Fruit fly (Drosophila melanogaster) whole organism, embryonic: ENCODE measurements around the gene CG15170.
A peak's percentile ranks its signal among the peaks of the same experiment; 100 is the strongest.

ENCODE experiments used
- Adf1 ChIP-seq: fragments of 200-800 bp; sonication (Bioruptor generic); IDR thresholded peaks from 2 replicates; pipeline ENCODE4 v1.3.6; 2022; ENCODE audit warnings: missing biosample characterization, missing genetic modification characterization
- Atf-2 ChIP-seq: fragments of 200-800 bp; sonication (Bioruptor generic); optimal IDR thresholded peaks from 2 replicates; lab custom pipeline; 2016; ENCODE audit warnings: missing biosample characterization, missing genetic modification characterization
- BEAF-32 ChIP-seq: fragments of 200-800 bp; sonication (Bioruptor generic); optimal IDR thresholded peaks from 3 replicates; lab custom pipeline; 2017; ENCODE audit warnings: missing biosample characterization, missing genetic modification characterization, mild to moderate bottlenecking, moderate library complexity, missing genetic modification reagents
- CG10209 ChIP-seq: fragments of 200-800 bp; sonication (Bioruptor generic); optimal IDR thresholded peaks from 3 replicates; lab custom pipeline; 2017; ENCODE audit warnings: missing biosample characterization, mild to moderate bottlenecking, missing genetic modification characterization, missing genetic modification reagents
- CG10543 ChIP-seq: fragments of 200-800 bp; sonication (Bioruptor generic); optimal IDR thresholded peaks from 3 replicates; lab custom pipeline; 2017; ENCODE audit warnings: missing biosample characterization, mild to moderate bottlenecking, missing genetic modification characterization, moderate library complexity
- CG11456 ChIP-seq: fragments of 200-800 bp; sonication (Bioruptor generic); IDR thresholded peaks from 3 replicates; pipeline ENCODE4 v1.3.6; 2022; ENCODE audit warnings: missing biosample characterization, missing genetic modification characterization
- CG12659 ChIP-seq: fragments of 200-800 bp; sonication (Bioruptor generic); optimal IDR thresholded peaks from 3 replicates; lab custom pipeline; 2017; ENCODE audit warnings: mild to moderate bottlenecking, missing biosample characterization, missing genetic modification reagents, missing genetic modification characterization
- CG13624 ChIP-seq: fragments of 200-800 bp; sonication (Bioruptor generic); optimal IDR thresholded peaks from 2 replicates; lab custom pipeline; 2016; ENCODE audit warnings: missing biosample characterization, missing genetic modification characterization
- CG15479 ChIP-seq: fragments of 200-800 bp; sonication (Bioruptor generic); optimal IDR thresholded peaks from 3 replicates; lab custom pipeline; 2019; ENCODE audit warnings: missing biosample characterization, mild to moderate bottlenecking, missing genetic modification characterization, moderate library complexity
- CG17361 ChIP-seq: fragments of 200-800 bp; sonication (Bioruptor generic); IDR thresholded peaks from 3 replicates; pipeline ENCODE4 v1.3.6; 2022; ENCODE audit warnings: missing biosample characterization, missing genetic modification characterization
- CG17612 ChIP-seq: fragments of 200-800 bp; sonication (Bioruptor generic); IDR thresholded peaks from 2 replicates; pipeline ENCODE4 v1.3.6; 2022; ENCODE audit warnings: missing biosample characterization, missing genetic modification characterization
- CG2889 ChIP-seq: fragments of 200-800 bp; sonication (Bioruptor generic); IDR thresholded peaks from 3 replicates; pipeline ENCODE4 v1.3.6; 2022; ENCODE audit warnings: missing biosample characterization, missing genetic modification characterization
- CG3407 ChIP-seq: fragments of 200-800 bp; sonication (Bioruptor generic); optimal IDR thresholded peaks from 2 replicates; lab custom pipeline; 2018; ENCODE audit warnings: missing biosample characterization, mild to moderate bottlenecking, missing genetic modification characterization
- CG42726 ChIP-seq: fragments of 200-800 bp; sonication (Bioruptor generic); IDR thresholded peaks from 2 replicates; pipeline ENCODE4 v1.3.6; 2022; ENCODE audit warnings: missing biosample characterization, missing genetic modification characterization; ENCODE audit not compliant: partially characterized antibody
- CG5180 ChIP-seq: fragments of 200-800 bp; sonication (Bioruptor generic); optimal IDR thresholded peaks from 3 replicates; lab custom pipeline; 2017; ENCODE audit warnings: missing biosample characterization, missing genetic modification characterization, mild to moderate bottlenecking, moderate library complexity, missing genetic modification reagents
- CG7357 ChIP-seq: fragments of 200-800 bp; sonication (Bioruptor generic); IDR thresholded peaks from 3 replicates; pipeline ENCODE4 v1.3.6; 2022; ENCODE audit warnings: missing biosample characterization, missing genetic modification characterization
- CG7963 ChIP-seq: fragments of 200-800 bp; sonication (Bioruptor generic); IDR thresholded peaks from 3 replicates; pipeline ENCODE4 v1.3.6; 2022; ENCODE audit warnings: missing biosample characterization, missing genetic modification characterization; ENCODE audit not compliant: partially characterized antibody
- CG8924 ChIP-seq: fragments of 200-800 bp; optimal IDR thresholded peaks from 3 replicates; lab custom pipeline; 2019; ENCODE audit warnings: missing biosample characterization, mild to moderate bottlenecking, missing genetic modification characterization, moderate library complexity
- CrebB ChIP-seq: fragments of 200-800 bp; sonication (Bioruptor generic); optimal IDR thresholded peaks from 3 replicates; lab custom pipeline; 2018; ENCODE audit warnings: missing biosample characterization, mild to moderate bottlenecking, missing genetic modification characterization
- Dll ChIP-seq: fragments of 200-800 bp; sonication (Bioruptor generic); IDR thresholded peaks from 4 replicates; pipeline ENCODE4 v1.3.6; 2022; ENCODE audit warnings: missing biosample characterization, missing genetic modification characterization; ENCODE audit not compliant: partially characterized antibody
- Fer3 ChIP-seq: fragments of 200-800 bp; sonication (Bioruptor generic); optimal IDR thresholded peaks from 2 replicates; lab custom pipeline; 2018; ENCODE audit warnings: missing biosample characterization, mild to moderate bottlenecking, missing genetic modification characterization, moderate library complexity
- HLH4C ChIP-seq: fragments of 200-800 bp; sonication (Bioruptor generic); IDR thresholded peaks from 3 replicates; pipeline ENCODE4 v1.3.6; 2022; ENCODE audit warnings: missing biosample characterization, missing genetic modification characterization; ENCODE audit not compliant: partially characterized antibody
- Hr78 ChIP-seq, 2 experiments: fragments of 200-800 bp in 1 of 2; fragments of >200 bp in 1 of 2; sonication (Bioruptor generic) in 1 of 2; optimal IDR thresholded peaks; 2 replicates each; lab custom pipeline; 2017 to 2019; ENCODE audit warnings: missing biosample characterization in 2 of 2, missing genetic modification characterization in 2 of 2, mild to moderate bottlenecking in 1 of 2, moderate library complexity in 1 of 2
- Neu2 ChIP-seq: fragments of 200-800 bp; sonication (Bioruptor generic); optimal IDR thresholded peaks from 3 replicates; lab custom pipeline; 2016; ENCODE audit warnings: missing biosample characterization, missing genetic modification characterization, borderline replicate concordance
- Rx ChIP-seq: fragments of 200-800 bp; sonication (Bioruptor generic); IDR thresholded peaks from 2 replicates; pipeline ENCODE4 v1.3.6; 2022; ENCODE audit warnings: missing biosample characterization, missing genetic modification characterization
- Sox102F ChIP-seq: fragments of 200-800 bp; sonication (Bioruptor generic); optimal IDR thresholded peaks from 2 replicates; lab custom pipeline; 2018; ENCODE audit warnings: missing biosample characterization, mild to moderate bottlenecking, missing genetic modification characterization, moderate library complexity
- Usf ChIP-seq: fragments of 200-800 bp; sonication (Bioruptor generic); optimal IDR thresholded peaks from 2 replicates; lab custom pipeline; 2017; ENCODE audit warnings: missing genotype, missing biosample characterization, missing genetic modification characterization
- Xbp1 ChIP-seq: fragments of 200-800 bp; sonication (Bioruptor generic); optimal IDR thresholded peaks from 3 replicates; lab custom pipeline; 2016; ENCODE audit warnings: missing biosample characterization, mild to moderate bottlenecking, missing genetic modification characterization
- abd-A ChIP-seq: fragments of 200-800 bp; sonication (Bioruptor generic); optimal IDR thresholded peaks from 3 replicates; lab custom pipeline; 2019; ENCODE audit warnings: missing biosample characterization, mild to moderate bottlenecking, missing genetic modification characterization, moderate library complexity
- chinmo ChIP-seq: fragments of 200-800 bp; sonication (Bioruptor generic); IDR thresholded peaks from 4 replicates; pipeline ENCODE4 v1.3.6; 2022; ENCODE audit warnings: missing biosample characterization, missing genetic modification characterization; ENCODE audit not compliant: partially characterized antibody
- disco-r ChIP-seq: fragments of 200-800 bp; sonication (Bioruptor generic); optimal IDR thresholded peaks from 2 replicates; lab custom pipeline; 2016; ENCODE audit warnings: missing biosample characterization, missing genetic modification characterization
- emc ChIP-seq: fragments of 200-800 bp; sonication (Bioruptor generic); optimal IDR thresholded peaks from 2 replicates; lab custom pipeline; 2016; ENCODE audit warnings: missing biosample characterization, missing genetic modification characterization
- fd64A ChIP-seq: fragments of 200-800 bp; sonication (Bioruptor generic); optimal IDR thresholded peaks from 3 replicates; lab custom pipeline; 2018; ENCODE audit warnings: missing biosample characterization, mild to moderate bottlenecking, missing genetic modification characterization
- grau ChIP-seq: fragments of 200-800 bp; optimal IDR thresholded peaks from 3 replicates; lab custom pipeline; 2019; ENCODE audit warnings: missing biosample characterization, mild to moderate bottlenecking, missing genetic modification characterization, moderate library complexity
- hth ChIP-seq: fragments of >200 bp; optimal IDR thresholded peaks from 2 replicates; lab custom pipeline; 2017; ENCODE audit warnings: inconsistent platforms
- jumu ChIP-seq: fragments of 200-800 bp; sonication (Bioruptor generic); optimal IDR thresholded peaks from 3 replicates; lab custom pipeline; 2016; ENCODE audit warnings: missing biosample characterization, missing genetic modification characterization
- klu ChIP-seq: fragments of 200-800 bp; sonication (Bioruptor generic); IDR thresholded peaks from 2 replicates; pipeline ENCODE4 v1.3.6; 2022; ENCODE audit warnings: missing biosample characterization, missing genetic modification characterization
- kni ChIP-seq: fragments of 200-800 bp; sonication (Bioruptor generic); optimal IDR thresholded peaks from 3 replicates; lab custom pipeline; 2017; ENCODE audit warnings: mild to moderate bottlenecking, missing biosample characterization, missing genetic modification reagents, missing genetic modification characterization
- org-1 ChIP-seq: fragments of 200-800 bp; sonication (Bioruptor generic); optimal IDR thresholded peaks from 2 replicates; lab custom pipeline; 2017; ENCODE audit warnings: missing biosample characterization, missing genetic modification characterization
- pan ChIP-seq, 4 experiments: fragments of >200 bp in 3 of 4; fragments of 200-800 bp in 1 of 4; sonication (Bioruptor generic) in 1 of 4; optimal IDR thresholded peaks in 3 of 4; IDR thresholded peaks in 1 of 4; 2 replicates each; pipeline versions ENCODE4 v1.3.6 to Lab custom; 2017 to 2022; ENCODE audit warnings: missing biosample characterization in 2 of 4, missing genetic modification characterization in 2 of 4, mixed read lengths in 1 of 4
- pros ChIP-seq: fragments of 200-800 bp; sonication (Bioruptor generic); optimal IDR thresholded peaks from 3 replicates; lab custom pipeline; 2019; ENCODE audit warnings: missing biosample characterization, mild to moderate bottlenecking, missing genetic modification characterization, moderate library complexity
- pzg ChIP-seq: fragments of 200-800 bp; sonication (Bioruptor generic); optimal IDR thresholded peaks from 3 replicates; lab custom pipeline; 2018; ENCODE audit warnings: missing biosample characterization, mild to moderate bottlenecking, missing genetic modification characterization, moderate library complexity
- schlank ChIP-seq: fragments of 200-800 bp; sonication (Bioruptor generic); optimal IDR thresholded peaks from 2 replicates; lab custom pipeline; 2018; ENCODE audit warnings: missing biosample characterization, mild to moderate bottlenecking, missing genetic modification characterization
- so ChIP-seq: fragments of 200-800 bp; sonication (Bioruptor generic); IDR thresholded peaks from 3 replicates; pipeline ENCODE4 v1.3.6; 2022; ENCODE audit warnings: missing biosample characterization, missing genetic modification characterization
- sob ChIP-seq: fragments of 200-800 bp; sonication (Bioruptor generic); IDR thresholded peaks from 2 replicates; pipeline ENCODE4 v1.3.6; 2022; ENCODE audit warnings: missing biosample characterization, missing genetic modification characterization
- sug ChIP-seq: fragments of 200-800 bp; optimal IDR thresholded peaks from 2 replicates; lab custom pipeline; 2019; ENCODE audit warnings: missing biosample characterization, mild to moderate bottlenecking, missing genetic modification characterization, moderate library complexity
- toy ChIP-seq: fragments of 200-800 bp; sonication (Bioruptor generic); IDR thresholded peaks from 2 replicates; pipeline ENCODE4 v1.3.6; 2022; ENCODE audit warnings: missing biosample characterization, missing genetic modification characterization
- vvl ChIP-seq: fragments of 200-800 bp; sonication (Bioruptor generic); IDR thresholded peaks from 2 replicates; pipeline ENCODE4 v1.3.6; 2022; ENCODE audit warnings: missing biosample characterization, missing genetic modification characterization

The CG15170 gene

DNA sequence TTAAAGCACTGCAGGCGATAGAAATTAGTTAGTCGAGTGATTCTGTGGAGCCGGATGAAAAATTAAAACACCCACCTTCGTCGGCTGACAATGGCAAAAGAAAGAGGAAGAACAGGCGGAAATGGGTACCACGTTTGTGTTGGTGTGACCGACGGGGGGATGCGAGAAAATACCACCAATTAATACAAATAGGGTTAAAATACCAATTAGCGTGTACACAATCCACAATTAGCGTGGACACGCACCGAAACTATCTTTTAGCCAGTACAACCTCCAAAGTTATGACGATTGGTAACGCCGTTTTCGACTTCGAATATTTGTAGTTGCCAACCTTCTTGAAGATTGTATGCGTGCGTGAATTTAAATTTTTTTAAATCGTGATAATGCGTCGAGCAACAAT is 19.1 kb upstream of the CG15170 start, which contains the start of gene RpL30 (continued):
- TF ChIP-seq Usf (GFP tag; lab: Kevin White, UChicago) (peak; percentile 80), toy (peak; percentile 63; the same call in 1 of the 2 replicates), Adf1 (GFP tag; lab: Robert Waterston, UW) (peak; percentile 72), Dll (GFP tag; lab: Robert Waterston, UW) (peak; percentile 74; the same call in 3 of the 4 replicates), hth (lab: Kevin White, UChicago) (no peak), pzg (GFP tag; lab: Kevin White, UChicago) (peak; percentile 100), jumu (peak; percentile 83), pros (GFP tag; lab: Kevin White, UChicago) (peak; percentile 31), Xbp1 (peak; percentile 87), so (GFP tag; lab: Robert Waterston, UW) (peak; percentile 92), emc (GFP tag; lab: Kevin White, UChicago) (peak; percentile 91), CG3407 (peak; percentile 90), Fer3 (tag; lab: Kevin White, UChicago) (peak; percentile 92), CG7963 (0 out of 3 replicates have a peak, but pooled peaks have one; percentile 13), disco-r (peak; percentile 84), CG2889 (GFP tag; lab: Robert Waterston, UW) (peak; percentile 63; the same call in 1 of the 3 replicates), CG10543 (GFP tag; lab: Kevin White, UChicago) (peak; percentile 95), grau (tag; lab: Kevin White, UChicago) (peak; percentile 80), sob (peak; percentile 93), CG11456 (GFP tag; lab: Robert Waterston, UW) (peak; percentile 93), CG17361 (peak; percentile 78), CG8924 (peak; percentile 87), CG13624 (GFP tag; lab: Kevin White, UChicago) (peak; percentile 95), Rx (GFP tag; lab: Robert Waterston, UW) (peak; percentile 84), sug (tag; lab: Kevin White, UChicago) (peak; percentile 89), Sox102F (GFP tag; lab: Kevin White, UChicago) (peak; percentile 59), org-1 (peak; percentile 94), CrebB (tag; lab: Kevin White, UChicago) (peak; percentile 95), chinmo (peak; percentile 86; the same call in 3 of the 4 replicates), CG15479 (peak; percentile 23), Hr78 (GFP tag; optimal IDR thresholded peaks at IDR 0.05; lab: Kevin White, UChicago) (no peak), Neu2 (GFP tag; lab: Kevin White, UChicago) (peak; percentile 58), HLH4C (peak; percentile 20; the same call in 1 of the 3 replicates), Atf-2 (GFP tag; lab: Kevin White, UChicago) (peak; percentile 66), CG17612 (GFP tag; lab: Robert Waterston, UW) (peak; percentile 74; the same call in 1 of the 2 replicates), kni (GFP tag; lab: Kevin White, UChicago) (peak; percentile 89), abd-A (tag; lab: Kevin White, UChicago) (peak; percentile 93), CG7357 (GFP tag; lab: Robert Waterston, UW) (peak; percentile 55; the same call in 2 of the 3 replicates), BEAF-32 (peak; percentile 76), vvl (peak; percentile 97), CG10209 (GFP tag; lab: Kevin White, UChicago) (peak; percentile 95), schlank (peak; percentile 92), CG5180 (GFP tag; lab: Kevin White, UChicago) (peak; percentile 70), fd64A (GFP tag; lab: Kevin White, UChicago) (peak; percentile 93), CG12659 (peak; percentile 96), pan (optimal IDR thresholded peaks at IDR 0.05; lab: Kevin White, UChicago) (no peak), pan (GFP tag; optimal IDR thresholded peaks at IDR 0.05 in 1 of 2, IDR thresholded peaks at IDR 0.05 in 1 of 2) (peak in 1 of 2 experiments; percentile 85), CG42726 (GFP tag; lab: Robert Waterston, UW) (peak; percentile 55), klu (GFP tag; lab: Robert Waterston, UW) (no peak; the same call in 1 of the 2 replicates)
